Worm (Caenorhabditis elegans): Measurements from ENCODE around the gene CC8.2.

DNA sequence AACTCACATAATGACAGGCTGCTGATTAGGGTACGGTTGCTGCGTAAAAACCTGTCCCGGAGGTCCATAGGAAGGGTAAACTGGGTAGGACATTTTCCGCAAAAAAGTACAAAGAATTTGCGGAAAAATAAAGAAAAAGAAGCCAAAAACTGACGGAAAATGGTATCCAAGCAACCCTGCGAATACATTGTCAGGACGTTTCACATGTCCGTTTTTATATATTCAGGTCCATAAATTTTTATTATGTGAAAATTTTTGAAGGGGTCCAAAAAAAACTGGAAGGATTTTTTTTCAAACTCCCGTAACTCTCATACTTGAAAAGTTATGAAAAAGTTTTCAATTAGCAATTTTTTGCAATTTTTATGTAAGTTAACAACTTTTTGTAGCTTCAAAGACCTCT is 6.3 kb downstream of the CC8.2 start, which contains the start of gene CC8.3:
- TF ChIP-seq ama-1 (optimal IDR thresholded peaks at IDR 0.05) (no peak), aly-1 (tag; optimal IDR thresholded peaks at IDR 0.05) (no peak), pes-1 (GFP tag; IDR thresholded peaks at IDR 0.05) (no peak), tra-4 (tag; optimal IDR thresholded peaks at IDR 0.05) (no peak), tbx-37 (GFP tag; conservative IDR thresholded peaks at IDR 0.05) (no peak), ets-7 (tag; optimal IDR thresholded peaks at IDR 0.05) (no peak), B0310.2 (tag; optimal IDR thresholded peaks at IDR 0.05) (no peak)
